Worm (Caenorhabditis elegans) whole organism, L3 larva: ENCODE data around the gene rbx-1.

Experiments
- ama-1 ChIP-seq: fragments of 150-350 bp; optimal IDR thresholded peaks from 2 replicates; lab custom pipeline; 2018
- ceh-16 ChIP-seq: sonication (generic microtip); optimal IDR thresholded peaks from 2 replicates; lab custom pipeline; 2017; ENCODE audit warnings: missing biosample characterization, missing genetic modification characterization
- ceh-82 ChIP-seq: fragments of 150-350 bp; optimal IDR thresholded peaks from 2 replicates; lab custom pipeline; 2014; ENCODE audit warnings: missing biosample characterization, missing genetic modification characterization
- fkh-10 ChIP-seq: sonication (generic microtip); optimal IDR thresholded peaks from 2 replicates; lab custom pipeline; 2017; ENCODE audit warnings: missing biosample characterization, missing genetic modification reagents, missing genetic modification characterization
- nhr-11 ChIP-seq: fragments of 150-350 bp; optimal IDR thresholded peaks from 2 replicates; lab custom pipeline; 2014; ENCODE audit warnings: missing biosample characterization, missing genetic modification characterization
- nhr-237 ChIP-seq: fragments of 150-350 bp; optimal IDR thresholded peaks from 2 replicates; lab custom pipeline; 2014; ENCODE audit warnings: missing biosample characterization, missing genetic modification characterization
- nhr-25 ChIP-seq: sonication (generic microtip); optimal IDR thresholded peaks from 2 replicates; lab custom pipeline; 2017; ENCODE audit warnings: missing biosample characterization, missing genetic modification characterization
- snpc-4 ChIP-seq: fragments of 150-350 bp; optimal IDR thresholded peaks from 2 replicates; lab custom pipeline; 2014; ENCODE audit warnings: missing biosample characterization, missing genetic modification characterization
- zag-1 ChIP-seq: fragments of 150-350 bp; optimal IDR thresholded peaks from 2 replicates; lab custom pipeline; 2014; ENCODE audit warnings: missing biosample characterization, missing genetic modification characterization

DNA sequence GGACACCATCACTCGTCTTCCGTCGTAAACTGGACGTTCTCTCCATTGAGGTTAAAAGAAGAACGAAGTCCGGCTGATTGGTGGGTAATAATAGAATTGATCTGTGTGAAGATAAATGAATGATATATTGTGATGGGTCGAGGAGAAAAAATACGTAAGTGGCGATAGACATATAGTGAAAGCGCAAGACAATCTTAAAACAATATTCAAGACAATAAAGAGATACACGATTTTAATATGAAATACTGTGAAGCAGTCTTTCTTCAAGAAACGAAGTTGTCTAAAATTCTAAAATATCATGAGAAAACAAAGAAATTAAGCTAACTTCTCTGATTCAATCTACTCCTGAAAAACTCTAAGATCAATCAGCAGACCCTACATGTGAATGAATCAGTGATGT, 23.2 kb upstream of the rbx-1 start, which contains the start of gene F40F9.10:
- no peak for TF ChIP-seq ama-1 (lab: Kevin White, UChicago)
- no peak for TF ChIP-seq snpc-4 (tag; lab: Kevin White, UChicago)
- TF ChIP-seq fkh-10 (GFP tag; lab: Kevin White, UChicago) = no peak
- TF ChIP-seq ceh-82 (tag; lab: Kevin White, UChicago) = no peak
- TF ChIP-seq ceh-16 (tag; lab: Kevin White, UChicago) = no peak
- TF ChIP-seq nhr-11 (tag; lab: Kevin White, UChicago) = no peak
- TF ChIP-seq zag-1 (tag; lab: Kevin White, UChicago) = no peak
- no peak for TF ChIP-seq nhr-237 (tag; lab: Kevin White, UChicago)
- TF ChIP-seq nhr-25 (tag; lab: Kevin White, UChicago) = no peak
